Worm (Caenorhabditis elegans) whole organism, L3 larva: ENCODE results near the gene wrk-1.

Experiments
- ZK546.5 ChIP-seq: sonication (generic microtip); optimal IDR thresholded peaks from 2 replicates; lab custom pipeline; 2017; ENCODE audit warnings: missing biosample characterization, missing genetic modification characterization
- ceh-16 ChIP-seq: sonication (generic microtip); optimal IDR thresholded peaks from 2 replicates; lab custom pipeline; 2017; ENCODE audit warnings: missing biosample characterization, missing genetic modification characterization
- ceh-82 ChIP-seq: fragments of 150-350 bp; optimal IDR thresholded peaks from 2 replicates; lab custom pipeline; 2014; ENCODE audit warnings: missing biosample characterization, missing genetic modification characterization
- ceh-9 ChIP-seq: sonication (generic microtip); optimal IDR thresholded peaks from 2 replicates; lab custom pipeline; 2018; ENCODE audit warnings: missing biosample characterization, missing genetic modification characterization
- elt-1 ChIP-seq: fragments of 150-350 bp; optimal IDR thresholded peaks from 2 replicates; lab custom pipeline; 2014; ENCODE audit warnings: missing biosample characterization, missing genetic modification characterization
- fkh-10 ChIP-seq: sonication (generic microtip); optimal IDR thresholded peaks from 2 replicates; lab custom pipeline; 2017; ENCODE audit warnings: missing biosample characterization, missing genetic modification reagents, missing genetic modification characterization
- mdl-1 ChIP-seq: fragments of 150-350 bp; optimal IDR thresholded peaks from 2 replicates; lab custom pipeline; 2014; ENCODE audit warnings: missing biosample characterization, missing genetic modification characterization
- pha-4 ChIP-seq: fragments of 150-350 bp; optimal IDR thresholded peaks from 2 replicates; lab custom pipeline; 2014; ENCODE audit warnings: missing biosample characterization, missing genetic modification reagents, missing genetic modification characterization
- skn-1 ChIP-seq: fragments of 150-350 bp; optimal IDR thresholded peaks from 2 replicates; lab custom pipeline; 2014; ENCODE audit warnings: missing biosample characterization, missing genetic modification characterization
- unc-39 ChIP-seq: sonication (generic microtip); optimal IDR thresholded peaks from 4 replicates; lab custom pipeline; 2017; ENCODE audit warnings: missing biosample characterization, missing genetic modification characterization
- unc-62 ChIP-seq: fragments of 150-350 bp; sonication (generic microtip); optimal IDR thresholded peaks from 4 replicates; lab custom pipeline; 2014; ENCODE audit warnings: missing biosample characterization, missing genetic modification reagents, missing genetic modification characterization
- ztf-11 ChIP-seq: fragments of 150-350 bp; optimal IDR thresholded peaks from 2 replicates; lab custom pipeline; 2014; ENCODE audit warnings: missing biosample characterization, missing genetic modification characterization
- ztf-4 ChIP-seq: fragments of 150-350 bp; optimal IDR thresholded peaks from 2 replicates; lab custom pipeline; 2014; ENCODE audit warnings: missing biosample characterization, missing genetic modification characterization

DNA sequence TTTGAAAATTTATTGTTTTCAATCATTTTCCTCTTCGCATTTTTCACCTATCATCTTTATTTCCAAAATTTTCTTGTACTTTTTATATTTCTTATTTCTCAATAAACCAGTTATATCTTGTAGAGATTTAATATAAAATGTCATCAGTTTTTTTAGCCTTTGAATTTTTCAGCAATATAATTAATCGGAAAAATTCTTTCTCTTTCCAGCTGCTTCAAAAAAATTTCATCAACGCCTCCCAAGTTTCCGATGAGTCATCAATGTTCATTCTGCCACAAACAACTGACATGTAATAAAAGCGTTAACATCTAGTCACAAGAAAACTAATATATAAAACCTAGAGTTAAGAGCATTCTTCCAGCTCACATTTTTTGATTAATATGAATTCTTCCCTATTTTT is 20.7 kb upstream of the wrk-1 start, which contains the start of gene F08F1.4:
- TF ChIP-seq pha-4 (no peak), fkh-10 (no peak), ceh-16 (tag; lab: Kevin White, UChicago) (no peak), unc-62 (GFP tag; lab: Kevin White, UChicago) (no peak), elt-1 (tag; lab: Kevin White, UChicago) (no peak), ZK546.5 (tag; lab: Kevin White, UChicago) (no peak), unc-39 (tag; lab: Kevin White, UChicago) (no peak), ztf-11 (no peak), ceh-9 (no peak), ztf-4 (tag; lab: Kevin White, UChicago) (no peak), skn-1 (tag; lab: Kevin White, UChicago) (no peak), mdl-1 (no peak), ceh-82 (tag; lab: Kevin White, UChicago) (no peak)
